Worm (Caenorhabditis elegans): Measurements from ENCODE around the gene hsp-12.2.

ce11 chrIII:8176265-8176664 lies 38.4 kb downstream of the hsp-12.2 start, which contains the start of gene C50C3.12:
- TF ChIP-seq ama-1 (optimal IDR thresholded peaks at IDR 0.05) (no peak), elt-3 (tag; optimal IDR thresholded peaks at IDR 0.05) (no peak)

All from whole organism, L2 larva.